Fruit fly (Drosophila melanogaster) Kc167 (cell line): ENCODE results near the gene vrs.

Experiments
- insv ChIP-seq: fragments of >200 bp; optimal IDR thresholded peaks from 3 replicates; lab custom pipeline; 2018; ENCODE audit warnings: missing external identifiers
- psq ChIP-seq: fragments of >200 bp; optimal IDR thresholded peaks from 2 replicates; lab custom pipeline; 2017; ENCODE audit warnings: missing external identifiers

DNA sequence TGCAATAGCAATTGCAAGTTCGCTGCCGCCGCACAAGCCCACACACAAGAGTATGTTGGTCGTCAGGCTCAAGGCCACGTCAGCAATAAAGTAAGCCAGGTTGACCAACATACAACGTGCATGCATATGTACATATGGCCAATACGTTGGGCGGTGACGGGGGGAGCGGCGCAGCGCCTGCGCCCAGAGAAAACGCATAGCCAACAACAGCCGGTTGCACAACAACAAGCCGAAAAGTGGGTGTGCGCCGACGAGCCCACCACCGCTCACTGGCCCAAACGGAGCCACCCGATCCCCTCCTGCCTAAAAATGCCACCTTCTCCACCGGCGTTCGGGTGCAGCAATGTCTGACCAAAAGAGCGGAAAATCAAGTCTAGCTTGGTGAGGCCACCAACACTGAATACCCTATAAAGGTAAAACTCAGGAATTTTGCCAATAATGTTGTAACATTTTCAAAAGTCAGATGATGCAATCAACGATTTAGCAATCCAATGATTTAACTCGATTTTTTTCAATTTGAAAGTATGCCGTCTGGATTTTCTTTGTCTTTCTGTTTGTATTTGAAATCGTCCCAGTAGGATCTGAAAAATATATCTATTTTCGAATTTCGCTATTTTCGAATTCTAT, 4.5 kb downstream of the vrs start, which contains the start of gene CG5509:
- TF ChIP-seq insv (lab: Kevin White, UChicago): no peak
- no peak for TF ChIP-seq psq (lab: Kevin White, UChicago)
